Worm (Caenorhabditis elegans) whole organism, L4 larva: ENCODE measurements around the gene ttn-1.

ENCODE experiments used
- D1046.2 ChIP-seq: fragments of 200-800 bp; sonication (Bioruptor generic); IDR thresholded peaks from 2 replicates; pipeline ENCODE4 v1.3.6; 2022; ENCODE audit warnings: missing genetic modification characterization, missing compliant biosample characterization
- T26A8.4 ChIP-seq: fragments of 200-800 bp; sonication (Bioruptor generic); IDR thresholded peaks from 2 replicates; pipeline ENCODE4 v1.3.6; 2022; ENCODE audit warnings: missing genetic modification characterization, missing compliant biosample characterization
- ZK337.2 ChIP-seq: fragments of 200-800 bp; sonication (Bioruptor generic); IDR thresholded peaks from 2 replicates; pipeline ENCODE4 v1.3.6; 2022; ENCODE audit warnings: missing genetic modification reagents, missing genetic modification characterization, missing compliant biosample characterization
- ZK546.5 ChIP-seq, 2 experiments: sonication (generic microtip); optimal IDR thresholded peaks; 2 replicates each; lab custom pipeline; 2017; ENCODE audit warnings: missing biosample characterization in 2 of 2, missing genetic modification characterization in 2 of 2
- ceh-28 ChIP-seq: fragments of 150-350 bp; optimal IDR thresholded peaks from 2 replicates; lab custom pipeline; 2014; ENCODE audit warnings: missing biosample characterization, missing genetic modification reagents, missing genetic modification characterization
- lir-3 ChIP-seq: sonication (generic microtip); optimal IDR thresholded peaks from 2 replicates; lab custom pipeline; 2016; ENCODE audit warnings: mild to moderate bottlenecking, missing genetic modification characterization, missing compliant biosample characterization
- mdl-1 ChIP-seq, 2 experiments: fragments of 150-350 bp in 1 of 2; sonication (generic microtip) in 1 of 2; optimal IDR thresholded peaks; 2 replicates each; lab custom pipeline; 2014 to 2017; ENCODE audit warnings: missing biosample characterization in 2 of 2, missing genetic modification characterization in 2 of 2
- nhr-11 ChIP-seq: fragments of 150-350 bp; optimal IDR thresholded peaks from 2 replicates; lab custom pipeline; 2014; ENCODE audit warnings: missing biosample characterization, missing genetic modification characterization
- nhr-25 ChIP-seq: sonication (generic microtip); optimal IDR thresholded peaks from 2 replicates; lab custom pipeline; 2017; ENCODE audit warnings: missing genetic modification characterization, mild to moderate bottlenecking, missing compliant biosample characterization, antibody characterized with exemption, moderate library complexity, borderline replicate concordance; ENCODE audit not compliant: insufficient read depth
- rbr-2 ChIP-seq: sonication (generic microtip); optimal IDR thresholded peaks from 2 replicates; lab custom pipeline; 2016; ENCODE audit warnings: missing genotype, missing genetic modification characterization, missing compliant biosample characterization
- zag-1 ChIP-seq: fragments of 150-350 bp; optimal IDR thresholded peaks from 2 replicates; lab custom pipeline; 2014; ENCODE audit warnings: missing biosample characterization, missing genetic modification characterization
- zfp-2 ChIP-seq: sonication (generic microtip); optimal IDR thresholded peaks from 2 replicates; lab custom pipeline; 2016; ENCODE audit warnings: mild to moderate bottlenecking, missing genetic modification characterization, missing compliant biosample characterization

DNA sequence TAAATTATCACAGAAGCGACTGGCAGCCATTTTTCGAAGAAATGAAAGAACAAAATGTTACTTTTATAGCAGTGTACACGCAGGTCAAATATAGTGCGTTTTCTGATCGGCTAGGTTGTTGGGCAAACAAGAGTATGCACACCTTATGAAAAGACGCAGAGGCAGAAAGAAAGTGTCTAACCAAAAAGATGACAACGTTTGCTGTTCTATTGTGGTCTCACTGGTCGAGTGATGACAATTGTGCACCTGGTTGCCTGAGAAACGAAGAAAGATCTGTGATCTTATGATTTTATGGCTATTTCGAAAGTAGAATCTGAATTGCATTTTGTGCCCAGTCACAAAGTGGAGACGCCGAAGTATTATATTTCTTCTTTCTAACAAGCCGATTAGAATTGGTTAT lies 91.9 kb downstream of the ttn-1 start, which contains the start of gene F17A9.4:
- no peak for TF ChIP-seq ZK337.2
- no peak for TF ChIP-seq nhr-11 (tag; lab: Kevin White, UChicago)
- no peak for TF ChIP-seq rbr-2 (tag; lab: Kevin White, UChicago)
- TF ChIP-seq ceh-28 (tag; lab: Kevin White, UChicago) = no peak
- no peak for TF ChIP-seq T26A8.4 (GFP tag; lab: Robert Waterston, UW)
- TF ChIP-seq D1046.2 (GFP tag; lab: Robert Waterston, UW) = no peak
- no peak for TF ChIP-seq nhr-25
- TF ChIP-seq ZK546.5 (tag; optimal IDR thresholded peaks at IDR 0.05; lab: Kevin White, UChicago) = no peak
- no peak for TF ChIP-seq zfp-2 (tag; lab: Kevin White, UChicago)
- no peak for TF ChIP-seq mdl-1 (tag; optimal IDR thresholded peaks at IDR 0.05; lab: Kevin White, UChicago)
- TF ChIP-seq lir-3 (tag; lab: Kevin White, UChicago) = no peak
- no peak for TF ChIP-seq zag-1 (tag; lab: Kevin White, UChicago)
